Fruit fly (Drosophila melanogaster) whole organism: ENCODE data around the gene CG12375.

Experiments used
- CG8478 ChIP-seq: fragments of >200 bp; optimal IDR thresholded peaks from 2 replicates; lab custom pipeline; 2018; ENCODE audit warnings: inconsistent platforms
- Dll ChIP-seq: fragments of >200 bp; optimal IDR thresholded peaks from 2 replicates; lab custom pipeline; 2017
- EcR ChIP-seq, 2 experiments: fragments of >200 bp; optimal IDR thresholded peaks; 2 replicates each; lab custom pipeline; 2017; ENCODE audit warnings: missing biosample characterization in 2 of 2, missing genetic modification characterization in 2 of 2, missing genetic modification reagents in 2 of 2
- pan ChIP-seq: fragments of >200 bp; optimal IDR thresholded peaks from 2 replicates; lab custom pipeline; 2017
- psq ChIP-seq: fragments of >200 bp; optimal IDR thresholded peaks from 2 replicates; lab custom pipeline; 2017

dm6 chr2L:8104706-8105105, 22.0 kb downstream of the CG12375 start:
- no peak for TF ChIP-seq CG8478 (lab: Kevin White, UChicago)
- TF ChIP-seq EcR (GFP tag; optimal IDR thresholded peaks at IDR 0.05; lab: Kevin White, UChicago), result no peak
- TF ChIP-seq pan, result no peak
- TF ChIP-seq psq (lab: Kevin White, UChicago), result no peak
- no peak for TF ChIP-seq Dll (lab: Kevin White, UChicago)
